Fruit fly (Drosophila melanogaster) whole organism, embryonic: Measurements from ENCODE around the gene CheB74a.

ENCODE experiments used
- ATbp ChIP-seq: fragments of 200-800 bp; sonication (Bioruptor generic); optimal IDR thresholded peaks from 2 replicates; lab custom pipeline; 2017; ENCODE audit warnings: missing biosample characterization, mild to moderate bottlenecking, missing genetic modification characterization, missing genetic modification reagents
- Aef1 ChIP-seq: fragments of 200-800 bp; sonication (Bioruptor generic); IDR thresholded peaks from 3 replicates; pipeline ENCODE4 v1.3.6; 2022; ENCODE audit warnings: missing biosample characterization, missing genetic modification characterization
- Awh ChIP-seq: fragments of 200-800 bp; sonication (Bioruptor generic); IDR thresholded peaks from 2 replicates; pipeline ENCODE4, ENCODE4 v1.3.6; 2022; ENCODE audit warnings: missing biosample characterization, missing genetic modification characterization
- CG11093 ChIP-seq: fragments of 200-800 bp; sonication (Bioruptor generic); IDR thresholded peaks from 3 replicates; pipeline ENCODE4 v1.3.6; 2022; ENCODE audit warnings: missing biosample characterization, missing genetic modification characterization
- CG11695 ChIP-seq: fragments of 200-800 bp; sonication (Bioruptor generic); IDR thresholded peaks from 3 replicates; pipeline ENCODE4 v1.3.6; 2022; ENCODE audit warnings: missing biosample characterization, missing genetic modification characterization
- CG12219 ChIP-seq: fragments of 200-800 bp; sonication (Bioruptor generic); optimal IDR thresholded peaks from 3 replicates; lab custom pipeline; 2018; ENCODE audit warnings: missing biosample characterization, mild to moderate bottlenecking, missing genetic modification characterization
- CG12236 ChIP-seq: fragments of 200-800 bp; sonication (Bioruptor generic); optimal IDR thresholded peaks from 2 replicates; lab custom pipeline; 2016; ENCODE audit warnings: missing biosample characterization, missing genetic modification characterization
- CG12391 ChIP-seq: fragments of 200-800 bp; sonication (Bioruptor generic); optimal IDR thresholded peaks from 3 replicates; lab custom pipeline; 2018; ENCODE audit warnings: missing biosample characterization, mild to moderate bottlenecking, missing genetic modification characterization, moderate library complexity
- CG13424 ChIP-seq: fragments of 200-800 bp; sonication (Bioruptor generic); optimal IDR thresholded peaks from 2 replicates; lab custom pipeline; 2019; ENCODE audit warnings: missing biosample characterization, mild to moderate bottlenecking, missing genetic modification characterization, moderate library complexity
- CG14050 ChIP-seq: fragments of 200-800 bp; sonication (Bioruptor generic); IDR thresholded peaks from 3 replicates; pipeline ENCODE4 v1.3.6; 2022; ENCODE audit warnings: missing biosample characterization, missing genetic modification characterization
- CG14965 ChIP-seq: fragments of 200-800 bp; sonication (Bioruptor generic); optimal IDR thresholded peaks from 2 replicates; lab custom pipeline; 2016; ENCODE audit warnings: missing biosample characterization, missing genetic modification characterization, borderline replicate concordance
- CG16863 ChIP-seq: fragments of 200-800 bp; sonication (Bioruptor generic); optimal IDR thresholded peaks from 3 replicates; lab custom pipeline; 2016; ENCODE audit warnings: missing biosample characterization, missing genetic modification characterization
- CG17912 ChIP-seq: fragments of 200-800 bp; sonication (Bioruptor generic); optimal IDR thresholded peaks from 2 replicates; lab custom pipeline; 2018; ENCODE audit warnings: missing biosample characterization, mild to moderate bottlenecking, missing genetic modification characterization
- CG2678 ChIP-seq: fragments of 200-800 bp; sonication (Bioruptor generic); optimal IDR thresholded peaks from 3 replicates; lab custom pipeline; 2019; ENCODE audit warnings: missing biosample characterization, mild to moderate bottlenecking, missing genetic modification characterization, moderate library complexity
- CG33557 ChIP-seq: fragments of 200-800 bp; sonication (Bioruptor generic); optimal IDR thresholded peaks from 2 replicates; lab custom pipeline; 2019; ENCODE audit warnings: missing biosample characterization, mild to moderate bottlenecking, missing genetic modification characterization, moderate library complexity
- CG6272 ChIP-seq: fragments of 200-800 bp; sonication (Bioruptor generic); IDR thresholded peaks from 2 replicates; pipeline ENCODE4 v1.3.6; 2022; ENCODE audit warnings: missing biosample characterization, missing genetic modification characterization
- CG6854 ChIP-seq: fragments of 200-800 bp; sonication (Bioruptor generic); optimal IDR thresholded peaks from 3 replicates; lab custom pipeline; 2017; ENCODE audit warnings: missing biosample characterization, mild to moderate bottlenecking, missing genetic modification characterization
- CTCF ChIP-seq: fragments of 200-800 bp; sonication (Bioruptor generic); optimal IDR thresholded peaks from 2 replicates; lab custom pipeline; 2017; ENCODE audit warnings: missing biosample characterization, mild to moderate bottlenecking, missing genetic modification characterization, moderate library complexity
- Dref ChIP-seq: fragments of 200-800 bp; sonication (Bioruptor generic); IDR thresholded peaks from 2 replicates; pipeline ENCODE4 v1.3.6; 2022; ENCODE audit warnings: missing biosample characterization, missing genetic modification characterization
- HLH4C ChIP-seq: fragments of 200-800 bp; sonication (Bioruptor generic); IDR thresholded peaks from 3 replicates; pipeline ENCODE4 v1.3.6; 2022; ENCODE audit warnings: missing biosample characterization, missing genetic modification characterization; ENCODE audit not compliant: partially characterized antibody
- HLH54F ChIP-seq: fragments of 200-800 bp; sonication (Bioruptor generic); optimal IDR thresholded peaks from 3 replicates; lab custom pipeline; 2016; ENCODE audit warnings: missing biosample characterization, missing genetic modification characterization
- Mrtf ChIP-seq: fragments of 200-800 bp; sonication (Bioruptor generic); IDR thresholded peaks from 3 replicates; pipeline ENCODE4 v1.3.6; 2022; ENCODE audit warnings: missing biosample characterization, missing genetic modification characterization
- NC2α ChIP-seq: fragments of 200-800 bp; sonication (Bioruptor generic); optimal IDR thresholded peaks from 2 replicates; lab custom pipeline; 2016; ENCODE audit warnings: missing biosample characterization, missing genetic modification characterization
- Neu2 ChIP-seq: fragments of 200-800 bp; sonication (Bioruptor generic); optimal IDR thresholded peaks from 3 replicates; lab custom pipeline; 2016; ENCODE audit warnings: missing biosample characterization, missing genetic modification characterization, borderline replicate concordance
- Opbp ChIP-seq: fragments of 200-800 bp; sonication (Bioruptor generic); IDR thresholded peaks from 3 replicates; pipeline ENCODE4 v1.3.6; 2022; ENCODE audit warnings: missing biosample characterization, missing genetic modification characterization; ENCODE audit not compliant: partially characterized antibody
- Sox102F ChIP-seq: fragments of 200-800 bp; sonication (Bioruptor generic); optimal IDR thresholded peaks from 2 replicates; lab custom pipeline; 2018; ENCODE audit warnings: missing biosample characterization, mild to moderate bottlenecking, missing genetic modification characterization, moderate library complexity
- Sry-β ChIP-seq: fragments of 200-800 bp; sonication (Bioruptor generic); optimal IDR thresholded peaks from 2 replicates; lab custom pipeline; 2018; ENCODE audit warnings: missing biosample characterization, mild to moderate bottlenecking, missing genetic modification characterization, moderate library complexity
- Taf1 ChIP-seq: fragments of 200-800 bp; sonication (Bioruptor generic); IDR thresholded peaks from 2 replicates; pipeline ENCODE4 v1.3.6; 2022; ENCODE audit warnings: missing biosample characterization, missing genetic modification characterization
- Xbp1 ChIP-seq: fragments of 200-800 bp; sonication (Bioruptor generic); optimal IDR thresholded peaks from 3 replicates; lab custom pipeline; 2016; ENCODE audit warnings: missing biosample characterization, mild to moderate bottlenecking, missing genetic modification characterization
- ab ChIP-seq: fragments of 200-800 bp; sonication (Bioruptor generic); optimal IDR thresholded peaks from 2 replicates; lab custom pipeline; 2016; ENCODE audit warnings: missing biosample characterization, missing genetic modification characterization
- aop ChIP-seq: fragments of 200-800 bp; sonication (Bioruptor generic); IDR thresholded peaks from 2 replicates; pipeline ENCODE4 v1.3.6; 2022; ENCODE audit warnings: missing biosample characterization, missing genetic modification characterization
- bcd ChIP-seq: fragments of 200-800 bp; sonication (Bioruptor generic); optimal IDR thresholded peaks from 2 replicates; lab custom pipeline; 2017; ENCODE audit warnings: missing biosample characterization, mild to moderate bottlenecking, missing genetic modification characterization
- cg ChIP-seq: fragments of 200-800 bp; sonication (Bioruptor generic); optimal IDR thresholded peaks from 3 replicates; lab custom pipeline; 2019; ENCODE audit warnings: missing biosample characterization, mild to moderate bottlenecking, missing genetic modification characterization, moderate library complexity
- crp ChIP-seq, 2 experiments: fragments of 200-800 bp; sonication (Bioruptor generic); optimal IDR thresholded peaks; 2 replicates in 1 of 2; 3 replicates in 1 of 2; lab custom pipeline; 2017; ENCODE audit warnings: missing biosample characterization in 2 of 2, missing genetic modification characterization in 2 of 2, mild to moderate bottlenecking in 1 of 2, moderate library complexity in 1 of 2
- dati ChIP-seq: fragments of 200-800 bp; sonication (Bioruptor generic); IDR thresholded peaks from 2 replicates; pipeline ENCODE4 v1.3.6; 2022; ENCODE audit warnings: missing biosample characterization, missing genetic modification characterization
- emc ChIP-seq: fragments of 200-800 bp; sonication (Bioruptor generic); optimal IDR thresholded peaks from 2 replicates; lab custom pipeline; 2016; ENCODE audit warnings: missing biosample characterization, missing genetic modification characterization
- ems ChIP-seq: fragments of 200-800 bp; sonication (Bioruptor generic); optimal IDR thresholded peaks from 3 replicates; lab custom pipeline; 2016; ENCODE audit warnings: missing biosample characterization, missing genetic modification characterization
- en ChIP-seq: fragments of 200-800 bp; sonication (Bioruptor generic); optimal IDR thresholded peaks from 2 replicates; lab custom pipeline; 2016; ENCODE audit warnings: missing biosample characterization, missing genetic modification characterization
- esg ChIP-seq: fragments of 200-800 bp; sonication (Bioruptor generic); conservative IDR thresholded peaks from 2 replicates; pipeline ENCODE4 v1.3.6; 2022; ENCODE audit warnings: missing biosample characterization, missing genetic modification characterization
- exex ChIP-seq: fragments of 200-800 bp; sonication (Bioruptor generic); optimal IDR thresholded peaks from 4 replicates; lab custom pipeline; 2018; ENCODE audit warnings: missing biosample characterization, mild to moderate bottlenecking, missing genetic modification characterization, moderate library complexity
- jing ChIP-seq: fragments of 200-800 bp; sonication (Bioruptor generic); optimal IDR thresholded peaks from 2 replicates; lab custom pipeline; 2018; ENCODE audit warnings: missing biosample characterization, mild to moderate bottlenecking, missing genetic modification characterization
- sob ChIP-seq: fragments of 200-800 bp; sonication (Bioruptor generic); IDR thresholded peaks from 2 replicates; pipeline ENCODE4 v1.3.6; 2022; ENCODE audit warnings: missing biosample characterization, missing genetic modification characterization
- tgo ChIP-seq: fragments of 200-800 bp; sonication (Bioruptor generic); IDR thresholded peaks from 3 replicates; pipeline ENCODE4 v1.3.6; 2022; ENCODE audit warnings: missing biosample characterization, missing genetic modification characterization
- toy ChIP-seq: fragments of 200-800 bp; sonication (Bioruptor generic); IDR thresholded peaks from 2 replicates; pipeline ENCODE4 v1.3.6; 2022; ENCODE audit warnings: missing biosample characterization, missing genetic modification characterization
- trem ChIP-seq: fragments of 200-800 bp; optimal IDR thresholded peaks from 3 replicates; lab custom pipeline; 2019; ENCODE audit warnings: missing biosample characterization, mild to moderate bottlenecking, missing genetic modification characterization, moderate library complexity
- wdn ChIP-seq: fragments of 200-800 bp; sonication (Bioruptor generic); IDR thresholded peaks from 2 replicates; pipeline ENCODE4 v1.3.6; 2022; ENCODE audit warnings: missing biosample characterization, missing genetic modification characterization
- wor ChIP-seq: fragments of 200-800 bp; sonication (Bioruptor generic); IDR thresholded peaks from 2 replicates; pipeline ENCODE4 v1.3.6; 2022; ENCODE audit warnings: missing biosample characterization, missing genetic modification characterization
- z ChIP-seq: fragments of 200-800 bp; sonication (Bioruptor generic); IDR thresholded peaks from 3 replicates; pipeline ENCODE4 v1.3.6; 2022; ENCODE audit warnings: missing biosample characterization, missing genetic modification characterization
- zfh2 ChIP-seq: fragments of 200-800 bp; sonication (Bioruptor generic); optimal IDR thresholded peaks from 2 replicates; lab custom pipeline; 2016; ENCODE audit warnings: missing biosample characterization, missing genetic modification characterization

CheB74a gene

DNA sequence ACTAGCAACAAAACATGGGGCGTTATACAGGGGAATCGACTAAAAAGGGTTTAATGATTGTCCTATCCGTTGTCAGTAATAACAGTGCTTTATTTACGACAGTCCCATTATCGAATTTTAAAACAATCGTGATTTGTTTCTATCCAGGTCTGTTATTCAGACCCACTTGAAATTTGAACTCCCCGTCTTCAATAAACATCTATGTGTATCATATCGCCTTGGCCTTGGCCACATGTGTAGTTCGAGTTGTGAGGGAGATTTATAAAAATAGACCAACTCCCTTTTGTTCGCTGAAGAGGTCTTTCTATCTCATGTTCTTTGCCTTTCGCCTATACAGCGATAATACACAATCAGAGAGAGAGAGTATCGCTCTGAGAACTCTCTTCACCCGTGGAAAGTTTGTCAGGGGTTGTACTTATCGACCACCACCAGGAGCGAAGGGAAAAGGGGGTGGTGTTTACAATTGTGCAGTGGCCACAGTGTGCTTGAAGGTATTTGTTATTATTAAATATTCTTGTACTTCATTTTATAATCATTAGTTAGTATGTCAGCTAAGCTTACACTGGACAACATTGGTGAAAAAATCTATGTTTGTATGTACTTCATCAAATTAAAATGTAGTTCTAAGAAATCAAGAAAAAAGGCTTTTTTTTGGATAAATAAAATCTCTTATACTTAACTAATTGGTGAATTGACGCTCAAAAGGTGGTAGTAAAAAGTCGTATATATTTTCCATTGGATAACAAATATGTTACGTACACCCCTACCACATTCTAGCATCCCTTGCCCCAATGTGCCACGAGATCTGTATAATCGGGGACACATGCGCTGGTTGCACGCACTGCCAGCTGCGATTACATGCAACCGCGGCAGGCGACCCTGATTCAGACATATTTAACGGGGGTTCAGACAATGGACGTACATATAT, 37.8 kb upstream of the CheB74a start (continued):
- no peak for TF ChIP-seq Dref
- TF ChIP-seq emc (GFP tag; lab: Kevin White, UChicago): no peak
- peak in 1 of 2 experiments; percentile 33 for TF ChIP-seq crp (GFP tag; optimal IDR thresholded peaks at IDR 0.05; lab: Kevin White, UChicago)
- TF ChIP-seq bcd (GFP tag; lab: Kevin White, UChicago): peak; percentile 71
- no peak for TF ChIP-seq cg (GFP tag; lab: Kevin White, UChicago)
- peak; percentile 62 for TF ChIP-seq wor (GFP tag; lab: Robert Waterston, UW)
- no peak for TF ChIP-seq Taf1 (GFP tag; lab: Robert Waterston, UW)
- TF ChIP-seq tgo (GFP tag; lab: Robert Waterston, UW): peak; percentile 54
- peak; percentile 49 for TF ChIP-seq ems (GFP tag; lab: Kevin White, UChicago)
- TF ChIP-seq dati (GFP tag; lab: Robert Waterston, UW): 0 out of 2 replicates have a peak, but pooled peaks have one; percentile 5
- TF ChIP-seq CG12219: peak; percentile 72
- TF ChIP-seq ATbp (GFP tag; lab: Kevin White, UChicago): peak; percentile 62
- TF ChIP-seq Aef1 (GFP tag; lab: Robert Waterston, UW): no peak; the same call in 2 of the 3 replicates
- peak; percentile 22 for TF ChIP-seq HLH54F (GFP tag; lab: Kevin White, UChicago)
- no peak for TF ChIP-seq z (GFP tag; lab: Robert Waterston, UW)
- TF ChIP-seq Opbp (GFP tag; lab: Robert Waterston, UW): no peak
- TF ChIP-seq CTCF (GFP tag; lab: Kevin White, UChicago): peak; percentile 52
- TF ChIP-seq CG2678 (tag; lab: Kevin White, UChicago): peak; percentile 82
- no peak; the same call in 2 of the 3 replicates for TF ChIP-seq Mrtf (GFP tag; lab: Robert Waterston, UW)
- TF ChIP-seq CG6854 (GFP tag; lab: Kevin White, UChicago): peak; percentile 49
- TF ChIP-seq CG11695 (GFP tag; lab: Robert Waterston, UW): peak; percentile 59; the same call in 2 of the 3 replicates
- TF ChIP-seq Awh: peak; percentile 65
- peak; percentile 6 for TF ChIP-seq en (GFP tag; lab: Kevin White, UChicago)
- TF ChIP-seq sob (GFP tag; lab: Robert Waterston, UW): no peak
- no peak for TF ChIP-seq Neu2 (GFP tag; lab: Kevin White, UChicago)
- peak; percentile 75 for TF ChIP-seq CG11093 (GFP tag; lab: Robert Waterston, UW)
- peak; percentile 67 for TF ChIP-seq jing (GFP tag; lab: Kevin White, UChicago)
- no peak for TF ChIP-seq CG14965
- no peak for TF ChIP-seq CG6272 (GFP tag; lab: Robert Waterston, UW)
- peak; percentile 52 for TF ChIP-seq NC2α
- TF ChIP-seq CG12236 (GFP tag; lab: Kevin White, UChicago): peak; percentile 55
- peak; percentile 88 for TF ChIP-seq CG12391 (tag; lab: Kevin White, UChicago)
- TF ChIP-seq ab (GFP tag; lab: Kevin White, UChicago): no peak
- peak; percentile 90 for TF ChIP-seq CG33557 (GFP tag; lab: Kevin White, UChicago)
- TF ChIP-seq Xbp1 (GFP tag; lab: Kevin White, UChicago): peak; percentile 73
- TF ChIP-seq CG14050 (GFP tag; lab: Robert Waterston, UW): peak; percentile 37; the same call in 1 of the 3 replicates
- TF ChIP-seq CG13424 (tag; lab: Kevin White, UChicago): peak; percentile 78
- TF ChIP-seq esg: peak; percentile 71
- TF ChIP-seq CG16863 (GFP tag; lab: Kevin White, UChicago): peak; percentile 67
- TF ChIP-seq Sry-β: peak; percentile 17
- peak; percentile 10 for TF ChIP-seq exex
- TF ChIP-seq aop (GFP tag; lab: Robert Waterston, UW): no peak
- no peak for TF ChIP-seq toy (GFP tag; lab: Robert Waterston, UW)
- no peak for TF ChIP-seq wdn
- TF ChIP-seq trem: peak; percentile 82
- no peak; the same call in 2 of the 3 replicates for TF ChIP-seq HLH4C
- TF ChIP-seq CG17912: no peak
- peak; percentile 77 for TF ChIP-seq Sox102F (GFP tag; lab: Kevin White, UChicago)
- TF ChIP-seq zfh2 (GFP tag; lab: Kevin White, UChicago): no peak
